Fruit fly (Drosophila melanogaster) Kc167 (cell line): Measurements from ENCODE around the gene prc.

ENCODE experiments used
- Myc ChIP-seq: fragments of >200 bp; optimal IDR thresholded peaks from 2 replicates; lab custom pipeline; 2017; ENCODE audit warnings: missing external identifiers
- Sin3A ChIP-seq: fragments of >200 bp; optimal IDR thresholded peaks from 2 replicates; lab custom pipeline; 2018; ENCODE audit warnings: missing external identifiers
- h ChIP-seq: fragments of >200 bp; optimal IDR thresholded peaks from 3 replicates; lab custom pipeline; 2018; ENCODE audit warnings: missing external identifiers
- insv ChIP-seq: fragments of >200 bp; optimal IDR thresholded peaks from 3 replicates; lab custom pipeline; 2018; ENCODE audit warnings: missing external identifiers
- psq ChIP-seq: fragments of >200 bp; optimal IDR thresholded peaks from 2 replicates; lab custom pipeline; 2017; ENCODE audit warnings: missing external identifiers
- ttk ChIP-seq: sonication (Bioruptor generic); optimal IDR thresholded peaks from 2 replicates; lab custom pipeline; 2017; ENCODE audit warnings: missing external identifiers

Gene prc

DNA sequence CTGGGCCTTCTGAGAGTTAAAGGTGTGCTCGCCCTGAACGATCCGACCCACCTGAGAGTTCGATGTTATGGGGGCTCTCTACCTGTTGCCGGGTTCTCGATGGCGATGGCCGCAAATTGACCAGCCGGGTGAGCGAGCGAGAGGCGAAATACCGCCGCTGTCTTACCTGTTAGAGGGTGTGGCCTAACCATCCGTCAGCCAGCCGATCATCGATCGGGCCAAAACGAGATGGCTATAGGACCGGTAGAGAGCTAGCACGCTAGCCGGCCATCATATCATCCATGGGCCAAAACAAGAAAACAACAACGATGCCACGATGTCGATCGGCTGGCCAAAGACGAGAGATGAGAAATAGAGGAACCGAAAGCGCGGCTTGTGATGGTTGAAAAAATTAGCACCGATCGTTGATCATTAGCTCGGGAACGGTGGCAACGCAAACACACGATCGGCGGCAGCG lies 38.6 kb downstream of the prc start, which contains the start of gene byn:
TSS of gene byn (plus strand) at position 407 of the 457 bp plus-strand sequence.
- TF ChIP-seq h (lab: Kevin White, UChicago) (no peak), psq (no peak), Myc (no peak), Sin3A (lab: Kevin White, UChicago) (no peak)

DNA sequence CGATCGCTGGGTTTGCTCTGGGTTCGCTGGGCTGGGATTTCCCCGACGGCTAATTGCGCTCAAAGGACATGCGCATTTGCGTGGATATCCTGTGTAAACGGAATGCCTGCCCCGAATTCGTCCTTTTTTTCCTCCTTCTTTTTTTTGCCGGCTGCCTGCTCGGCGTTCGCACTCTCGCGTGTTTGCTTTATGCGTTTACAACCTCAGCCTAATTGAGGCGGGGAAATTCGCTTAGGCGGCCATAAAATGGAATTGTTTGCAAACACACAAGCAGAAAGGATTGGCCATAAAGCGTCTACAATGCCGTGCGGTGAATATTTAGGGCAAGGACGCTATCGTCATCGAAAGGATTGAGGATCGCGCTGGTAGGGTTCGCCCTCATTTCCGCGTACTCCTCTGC lies 40.5 kb downstream of the prc start:
- TF ChIP-seq h (lab: Kevin White, UChicago) = no peak
- TF ChIP-seq insv = no peak
- TF ChIP-seq ttk = no peak
- no peak for TF ChIP-seq Myc
- TF ChIP-seq Sin3A (lab: Kevin White, UChicago) = no peak
- TF ChIP-seq psq = no peak

DNA sequence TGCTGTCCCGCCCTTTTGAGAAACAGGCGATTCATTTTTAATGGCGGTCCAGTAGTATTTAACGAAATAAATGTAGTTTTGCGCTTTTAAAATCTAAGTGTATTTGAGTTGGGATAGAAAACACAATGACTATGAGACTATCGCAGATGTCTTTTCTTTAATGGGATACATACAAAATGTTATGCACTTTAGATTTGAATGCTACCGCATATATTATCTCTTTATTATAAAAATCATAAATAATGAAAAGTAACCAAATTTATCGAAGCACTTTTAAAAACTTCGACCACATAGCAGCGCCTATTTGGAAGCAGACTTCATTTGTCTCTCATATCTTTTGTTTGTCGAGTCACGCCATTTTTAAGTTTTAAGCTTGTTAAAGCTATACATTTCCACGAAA lies 41.3 kb downstream of the prc start, which contains the start of gene SdhAL:
TSS of gene SdhAL (minus strand) at position 101 of the 400 bp plus-strand sequence.
- TF ChIP-seq ttk = no peak
- no peak for TF ChIP-seq Sin3A (lab: Kevin White, UChicago)
- no peak for TF ChIP-seq Myc

dm6 chr3L:11921213-11921612 lies 44.7 kb downstream of the prc start, which contains the start of gene CG11588:
Gene CG11588, plus strand, starts transcription at chr3L:11921513.
- no peak for TF ChIP-seq ttk
- no peak for TF ChIP-seq psq
- TF ChIP-seq Myc = no peak
- no peak for TF ChIP-seq Sin3A (lab: Kevin White, UChicago)
- TF ChIP-seq h (lab: Kevin White, UChicago) = no peak
- TF ChIP-seq insv = no peak

dm6 chr3L:11918217-11918616 lies 47.7 kb downstream of the prc start:
- TF ChIP-seq psq (no peak), ttk (no peak), Sin3A (lab: Kevin White, UChicago) (no peak), insv (no peak), Myc (no peak), h (lab: Kevin White, UChicago) (no peak)
